Fruit fly (Drosophila melanogaster): Measurements from ENCODE around the gene CG7384.
A peak's percentile ranks its signal among the peaks of the same experiment; 100 is the strongest.

The CG7384 gene

dm6 chr2L:10519225-10519624, 9.0 kb upstream of the CG7384 start (continued):
- TF ChIP-seq CG7987 (GFP tag; optimal IDR thresholded peaks at IDR 0.05) (no peak), so (GFP tag; IDR thresholded peaks at IDR 0.05) (peak; percentile 24; the same call in 1 of the 3 replicates), Hmr (GFP tag; optimal IDR thresholded peaks at IDR 0.05) (peak; percentile 79), jumu (GFP tag; optimal IDR thresholded peaks at IDR 0.05) (peak; percentile 2), wor (GFP tag; IDR thresholded peaks at IDR 0.05) (no peak), CG7786 (GFP tag; optimal IDR thresholded peaks at IDR 0.05) (peak; percentile 10), Hmx (GFP tag; optimal IDR thresholded peaks at IDR 0.05) (no peak), Eip74EF (GFP tag; optimal IDR thresholded peaks at IDR 0.05) (peak in 1 of 2 experiments; percentile 41), CG12155 (GFP tag; optimal IDR thresholded peaks at IDR 0.05) (peak; percentile 25), tgo (GFP tag; IDR thresholded peaks at IDR 0.05) (peak; percentile 78; the same call in 2 of the 3 replicates), nerfin-1 (tag; optimal IDR thresholded peaks at IDR 0.05) (no peak), D19B (GFP tag; optimal IDR thresholded peaks at IDR 0.05) (peak; percentile 49), dysf (GFP tag; IDR thresholded peaks at IDR 0.05) (peak; percentile 82), Neu2 (GFP tag; optimal IDR thresholded peaks at IDR 0.05; ENCODE audit: borderline replicate concordance) (no peak), CG6254 (GFP tag; optimal IDR thresholded peaks at IDR 0.05) (no peak), ase (GFP tag; IDR thresholded peaks at IDR 0.05) (peak; percentile 49; the same call in 2 of the 3 replicates), CG13123 (GFP tag; optimal IDR thresholded peaks at IDR 0.05) (no peak), NfI (GFP tag; optimal IDR thresholded peaks at IDR 0.05) (peak; percentile 59), CG17912 (GFP tag; optimal IDR thresholded peaks at IDR 0.05) (no peak), Deaf1 (tag; optimal IDR thresholded peaks at IDR 0.05) (peak; percentile 38), insv (GFP tag; optimal IDR thresholded peaks at IDR 0.05) (no peak), h (optimal IDR thresholded peaks at IDR 0.05) (no peak), CG2889 (GFP tag; IDR thresholded peaks at IDR 0.05) (peak; percentile 43; the same call in 1 of the 3 replicates), CG7839 (tag; optimal IDR thresholded peaks at IDR 0.05) (peak; percentile 68), crc (GFP tag; optimal IDR thresholded peaks at IDR 0.05) (no peak), CG18619 (GFP tag; optimal IDR thresholded peaks at IDR 0.05) (peak; percentile 30), CG14965 (GFP tag; optimal IDR thresholded peaks at IDR 0.05; ENCODE audit: borderline replicate concordance) (no peak), CG3726 (GFP tag; IDR thresholded peaks at IDR 0.05) (no peak), bowl (GFP tag; IDR thresholded peaks at IDR 0.05) (peak; percentile 61), Dad (GFP tag; optimal IDR thresholded peaks at IDR 0.05) (no peak), al (GFP tag; IDR thresholded peaks at IDR 0.05) (peak; percentile 59; the same call in 1 of the 2 replicates), Asciz (GFP tag; optimal IDR thresholded peaks at IDR 0.05) (peak; percentile 37), fu2 (GFP tag; optimal IDR thresholded peaks at IDR 0.05) (no peak), D19A (tag; optimal IDR thresholded peaks at IDR 0.05) (peak; percentile 95), CG7271 (tag; optimal IDR thresholded peaks at IDR 0.05) (no peak), Atf-2 (GFP tag; optimal IDR thresholded peaks at IDR 0.05) (peak; percentile 36), gsb-n (tag; optimal IDR thresholded peaks at IDR 0.05) (peak; percentile 12), Nf-YC (tag; optimal IDR thresholded peaks at IDR 0.05) (no peak), exex (tag; optimal IDR thresholded peaks at IDR 0.05) (peak; percentile 41), CG31224 (GFP tag; IDR thresholded peaks at IDR 0.05) (0 out of 2 replicates have a peak, but pooled peaks have one; percentile 40), CG9609 (GFP tag; optimal IDR thresholded peaks at IDR 0.05) (peak; percentile 4), CG3065 (GFP tag; optimal IDR thresholded peaks at IDR 0.05) (no peak), CG11723 (GFP tag; optimal IDR thresholded peaks at IDR 0.05) (no peak), CG3163 (GFP tag; optimal IDR thresholded peaks at IDR 0.05) (no peak), CG30431 (GFP tag; optimal IDR thresholded peaks at IDR 0.05) (no peak), CG4424 (GFP tag; optimal IDR thresholded peaks at IDR 0.05) (peak; percentile 40), nmo (GFP tag; optimal IDR thresholded peaks at IDR 0.05) (peak; percentile 51), Dp (GFP tag; optimal IDR thresholded peaks at IDR 0.05) (no peak), bbx (GFP tag; IDR thresholded peaks at IDR 0.05; ENCODE audit: partially characterized antibody) (no peak), CG6689 (GFP tag; IDR thresholded peaks at IDR 0.05) (peak; percentile 51), Opbp (GFP tag; IDR thresholded peaks at IDR 0.05; ENCODE audit: partially characterized antibody) (no peak)
